Fruit fly (Drosophila melanogaster): Measurements from ENCODE around the gene Papst2.

Gene Papst2

dm6 chr3L:17009715-17010491, 32.7 kb upstream of the Papst2 start (continued):
- TF ChIP-seq CG10321 (GFP tag; IDR thresholded peaks at IDR 0.05) (peak; percentile 85), lilli (GFP tag; optimal IDR thresholded peaks at IDR 0.05) (peak; percentile 57), bbx (GFP tag; IDR thresholded peaks at IDR 0.05; ENCODE audit: partially characterized antibody) (peak; percentile 54), aop (GFP tag; IDR thresholded peaks at IDR 0.05) (no peak), sd (tag; optimal IDR thresholded peaks at IDR 0.05) (peak; percentile 93), emc (GFP tag; optimal IDR thresholded peaks at IDR 0.05) (no peak), CG1792 (GFP tag; optimal IDR thresholded peaks at IDR 0.05) (peak; percentile 14), CG2712 (tag; optimal IDR thresholded peaks at IDR 0.05) (peak; percentile 22), CG10209 (GFP tag; optimal IDR thresholded peaks at IDR 0.05) (peak; percentile 54), CG6654 (GFP tag; optimal IDR thresholded peaks at IDR 0.05) (no peak), cwo (GFP tag; optimal IDR thresholded peaks at IDR 0.05) (peak; percentile 100), Nf-YC (tag; optimal IDR thresholded peaks at IDR 0.05) (peak; percentile 64), jumu (GFP tag; optimal IDR thresholded peaks at IDR 0.05) (no peak), CG4820 (GFP tag; optimal IDR thresholded peaks at IDR 0.05) (peak; percentile 12), esg (GFP tag; conservative IDR thresholded peaks at IDR 0.05) (no peak; the same call in 1 of the 2 replicates), HLH3B (GFP tag; IDR thresholded peaks at IDR 0.05) (peak; percentile 28; the same call in 1 of the 2 replicates), Antp (GFP tag; optimal IDR thresholded peaks at IDR 0.05) (no peak), caup (GFP tag; optimal IDR thresholded peaks at IDR 0.05; ENCODE audit: severe bottlenecking) (peak; percentile 33), scrt (GFP tag; optimal IDR thresholded peaks at IDR 0.05) (peak; percentile 50), gce (GFP tag; IDR thresholded peaks at IDR 0.05) (0 out of 3 replicates have a peak, but pooled peaks have one; percentile 44), pita (GFP tag; optimal IDR thresholded peaks at IDR 0.05) (no peak), CG7987 (GFP tag; optimal IDR thresholded peaks at IDR 0.05) (peak; percentile 82), Opbp (GFP tag; IDR thresholded peaks at IDR 0.05; ENCODE audit: partially characterized antibody) (peak; percentile 66), Ptx1 (GFP tag; IDR thresholded peaks at IDR 0.05) (no peak; the same call in 1 of the 2 replicates), Optix (GFP tag; IDR thresholded peaks at IDR 0.05) (no peak; the same call in 2 of the 3 replicates), CG4328 (GFP tag; optimal IDR thresholded peaks at IDR 0.05) (peak; percentile 31), CG7963 (GFP tag; IDR thresholded peaks at IDR 0.05; ENCODE audit: partially characterized antibody) (0 out of 3 replicates have a peak, but pooled peaks have one; percentile 45), CG16863 (GFP tag; optimal IDR thresholded peaks at IDR 0.05) (no peak), ci (GFP tag; IDR thresholded peaks at IDR 0.05) (peak; percentile 55), psq (GFP tag; optimal IDR thresholded peaks at IDR 0.05) (no peak), Dip3 (GFP tag; optimal IDR thresholded peaks at IDR 0.05) (no peak), jigr1 (GFP tag; IDR thresholded peaks at IDR 0.05) (no peak), Bgb (GFP tag; IDR thresholded peaks at IDR 0.05; ENCODE audit: partially characterized antibody) (peak; percentile 49; the same call in 1 of the 2 replicates), CG2129 (GFP tag; IDR thresholded peaks at IDR 0.05; ENCODE audit: partially characterized antibody) (no peak), CG11560 (tag; IDR thresholded peaks at IDR 0.05) (no peak), E2f1 (GFP tag; IDR thresholded peaks at IDR 0.05) (peak; percentile 69), CG2199 (GFP tag; IDR thresholded peaks at IDR 0.05) (peak; percentile 72; the same call in 1 of the 3 replicates), Trl (optimal IDR thresholded peaks at IDR 0.05) (peak; percentile 43 to 54), Trl (GFP tag; optimal IDR thresholded peaks at IDR 0.05) (no peak), CG2120 (GFP tag; optimal IDR thresholded peaks at IDR 0.05) (peak; percentile 49), CG12236 (GFP tag; optimal IDR thresholded peaks at IDR 0.05) (no peak), H2.0 (GFP tag; IDR thresholded peaks at IDR 0.05) (peak; percentile 16; the same call in 1 of the 2 replicates), lbe (GFP tag; optimal IDR thresholded peaks at IDR 0.05) (peak; percentile 34), CG8281 (tag; optimal IDR thresholded peaks at IDR 0.05) (no peak), tna (GFP tag; IDR thresholded peaks at IDR 0.05; ENCODE audit: partially characterized antibody) (peak; percentile 19; the same call in 1 of the 2 replicates), Hr51 (GFP tag; optimal IDR thresholded peaks at IDR 0.05) (peak in 1 of 2 experiments; percentile 68), lola (GFP tag; optimal IDR thresholded peaks at IDR 0.05) (no peak), CG17829 (tag; optimal IDR thresholded peaks at IDR 0.05) (no peak)

Data from whole organism, embryonic.